Worm (Caenorhabditis elegans) whole organism, L4/young adult: ENCODE measurements around the gene hsd-2.

Experiments
- W03F9.2 ChIP-seq: fragments of 150-350 bp; optimal IDR thresholded peaks from 2 replicates; lab custom pipeline; 2014; ENCODE audit warnings: missing biosample characterization, missing genetic modification characterization
- dao-5 ChIP-seq: sonication (generic microtip); optimal IDR thresholded peaks from 2 replicates; lab custom pipeline; 2016; ENCODE audit warnings: missing genotype, missing genetic modification characterization, moderate library complexity, missing compliant biosample characterization
- him-1 ChIP-seq: sonication (generic microtip); optimal IDR thresholded peaks from 2 replicates; lab custom pipeline; 2016; ENCODE audit warnings: missing genotype, missing genetic modification reagents, missing genetic modification characterization, missing compliant biosample characterization

- TF ChIP-seq W03F9.2 (tag; lab: Kevin White, UChicago): no peak
- TF ChIP-seq him-1 (tag; lab: Kevin White, UChicago): no peak
- TF ChIP-seq dao-5 (tag; lab: Kevin White, UChicago): no peak
Measured at ce11 chrX:5006972-5007371, 1.9 kb downstream of the hsd-2 start.
